Worm (Caenorhabditis elegans): ENCODE data around the gene T03D8.6.

Gene T03D8.6

ce11 chrV:20802906-20803305 lies 17.2 kb downstream of the T03D8.6 start, which contains the start of gene Y44A6D.5:
TSS of gene Y44A6D.5 (minus strand) at chrV:20803006.
- no peak for TF ChIP-seq dpl-1 (GFP tag; optimal IDR thresholded peaks at IDR 0.05)
- no peak for TF ChIP-seq efl-1 (optimal IDR thresholded peaks at IDR 0.05)
- TF ChIP-seq efl-1 (GFP tag; optimal IDR thresholded peaks at IDR 0.05 in 1 of 2): peak in 1 of 2 experiments; percentile 66

- TF ChIP-seq ceh-8 (GFP tag; optimal IDR thresholded peaks at IDR 0.05) (peak; percentile 26), aha-1 (tag; optimal IDR thresholded peaks at IDR 0.05) (no peak), lin-14 (GFP tag; optimal IDR thresholded peaks at IDR 0.05) (no peak)
Observed at ce11 chrV:20797918-20798317, 22.2 kb downstream of the T03D8.6 start, which contains the start of gene sdf-9. TSS of gene sdf-9 (plus strand) at chrV:20798218.

- TF ChIP-seq rnt-1 (tag; optimal IDR thresholded peaks at IDR 0.05): peak; percentile 20
- TF ChIP-seq nhr-19 (GFP tag; conservative IDR thresholded peaks at IDR 0.05): peak; percentile 39
Observed at ce11 chrV:20795374-20795773, 24.8 kb downstream of the T03D8.6 start.

ce11 chrV:20793761-20794160 lies 26.4 kb downstream of the T03D8.6 start:
- TF ChIP-seq lsy-2 (tag; optimal IDR thresholded peaks at IDR 0.05) (peak in 1 of 2 experiments; percentile 48), efl-1 (optimal IDR thresholded peaks at IDR 0.05) (peak in 1 of 2 experiments; percentile 3), efl-1 (GFP tag; optimal IDR thresholded peaks at IDR 0.05 in 1 of 2) (no peak), ceh-90 (tag; optimal IDR thresholded peaks at IDR 0.05) (no peak), lin-14 (GFP tag; optimal IDR thresholded peaks at IDR 0.05) (peak; percentile 87), dsc-1 (tag; optimal IDR thresholded peaks at IDR 0.05) (peak; percentile 62), unc-30 (tag; optimal IDR thresholded peaks at IDR 0.05) (no peak), nhr-12 (tag; optimal IDR thresholded peaks at IDR 0.05) (no peak), nhr-20 (tag; optimal IDR thresholded peaks at IDR 0.05) (peak; percentile 22), swsn-7 (tag; optimal IDR thresholded peaks at IDR 0.05) (peak; percentile 8), nhr-19 (GFP tag; conservative IDR thresholded peaks at IDR 0.05) (peak; percentile 38), pag-3 (tag; optimal IDR thresholded peaks at IDR 0.05; ENCODE audit: borderline replicate concordance, insufficient read depth) (peak; percentile 91), unc-130 (tag; optimal IDR thresholded peaks at IDR 0.05) (peak; percentile 29), unc-62 (GFP tag; optimal IDR thresholded peaks at IDR 0.05) (no peak), rnt-1 (tag; optimal IDR thresholded peaks at IDR 0.05) (peak; percentile 61), nhr-90 (tag; optimal IDR thresholded peaks at IDR 0.05; ENCODE audit: poor library complexity) (no peak), unc-98 (GFP tag; IDR thresholded peaks at IDR 0.05) (peak; percentile 6; the same call in 1 of the 2 replicates), snu-23 (GFP tag; optimal IDR thresholded peaks at IDR 0.05) (peak; percentile 52), hlh-17 (GFP tag; optimal IDR thresholded peaks at IDR 0.05; ENCODE audit: borderline replicate concordance) (no peak), ztf-11 (tag; optimal IDR thresholded peaks at IDR 0.05) (no peak), aly-2 (tag; optimal IDR thresholded peaks at IDR 0.05) (no peak), mep-1 (tag; optimal IDR thresholded peaks at IDR 0.05) (peak; percentile 46), mab-9 (GFP tag; IDR thresholded peaks at IDR 0.05) (no peak), mdl-1 (tag; optimal IDR thresholded peaks at IDR 0.05) (peak in 1 of 2 experiments; percentile 19), lin-35 (GFP tag; optimal IDR thresholded peaks at IDR 0.05) (peak in 1 of 2 experiments; percentile 8), nhr-71 (tag; optimal IDR thresholded peaks at IDR 0.05) (peak; percentile 55)

- TF ChIP-seq dsc-1 (tag; optimal IDR thresholded peaks at IDR 0.05): peak; percentile 19
- no peak for TF ChIP-seq unc-30 (tag; optimal IDR thresholded peaks at IDR 0.05)
- no peak for TF ChIP-seq egl-13 (tag; optimal IDR thresholded peaks at IDR 0.05)
- no peak for TF ChIP-seq C34B4.2 (tag; optimal IDR thresholded peaks at IDR 0.05)
- no peak for TF ChIP-seq fos-1 (tag; optimal IDR thresholded peaks at IDR 0.05)
- TF ChIP-seq aly-2 (tag; optimal IDR thresholded peaks at IDR 0.05): no peak
- no peak for TF ChIP-seq fkh-8 (tag; optimal IDR thresholded peaks at IDR 0.05)
- TF ChIP-seq ama-1 (optimal IDR thresholded peaks at IDR 0.05): no peak
- no peak for TF ChIP-seq efl-1 (optimal IDR thresholded peaks at IDR 0.05)
- peak in 1 of 2 experiments; percentile 68 for TF ChIP-seq efl-1 (GFP tag; optimal IDR thresholded peaks at IDR 0.05 in 1 of 2)
- no peak for TF ChIP-seq ceh-63 (GFP tag; optimal IDR thresholded peaks at IDR 0.05)
- peak in 1 of 2 experiments; percentile 10 for TF ChIP-seq lin-35 (GFP tag; optimal IDR thresholded peaks at IDR 0.05)
- peak; percentile 46 for TF ChIP-seq elt-2 (tag; optimal IDR thresholded peaks at IDR 0.05)
Observed at ce11 chrV:20792371-20792890, 27.7 kb downstream of the T03D8.6 start, which contains the start of gene Y44A6D.3. TSS of gene Y44A6D.3 (minus strand) at chrV:20792421.
